Fruit fly (Drosophila melanogaster) whole organism, embryonic: ENCODE data around the gene mei-218.
A peak's percentile ranks its signal among the peaks of the same experiment; 100 is the strongest.

Experiments
- Atf-2 ChIP-seq: fragments of 200-800 bp; sonication (Bioruptor generic); optimal IDR thresholded peaks from 2 replicates; lab custom pipeline; 2016; ENCODE audit warnings: missing biosample characterization, missing genetic modification characterization
- CG10209 ChIP-seq: fragments of 200-800 bp; sonication (Bioruptor generic); optimal IDR thresholded peaks from 3 replicates; lab custom pipeline; 2017; ENCODE audit warnings: missing biosample characterization, mild to moderate bottlenecking, missing genetic modification characterization, missing genetic modification reagents
- CG10274 ChIP-seq: fragments of 200-800 bp; sonication (Bioruptor generic); optimal IDR thresholded peaks from 3 replicates; lab custom pipeline; 2017; ENCODE audit warnings: missing biosample characterization, mild to moderate bottlenecking, missing genetic modification characterization
- CG14441 ChIP-seq: fragments of 200-800 bp; sonication (Bioruptor generic); IDR thresholded peaks from 2 replicates; pipeline ENCODE4 v1.3.6; 2022; ENCODE audit warnings: missing biosample characterization, missing genetic modification characterization
- CG14710 ChIP-seq: fragments of 200-800 bp; sonication (Bioruptor generic); optimal IDR thresholded peaks from 3 replicates; lab custom pipeline; 2019; ENCODE audit warnings: missing biosample characterization, mild to moderate bottlenecking, missing genetic modification characterization, moderate library complexity
- CG15269 ChIP-seq: fragments of 200-800 bp; sonication (Bioruptor generic); optimal IDR thresholded peaks from 2 replicates; lab custom pipeline; 2018; ENCODE audit warnings: missing biosample characterization, mild to moderate bottlenecking, missing genetic modification characterization, moderate library complexity
- CG15514 ChIP-seq: fragments of 200-800 bp; sonication (Bioruptor generic); optimal IDR thresholded peaks from 3 replicates; lab custom pipeline; 2017; ENCODE audit warnings: missing biosample characterization, missing genetic modification characterization, mild to moderate bottlenecking, moderate library complexity, missing genetic modification reagents
- CG18011 ChIP-seq: fragments of 200-800 bp; sonication (Bioruptor generic); optimal IDR thresholded peaks from 2 replicates; lab custom pipeline; 2017; ENCODE audit warnings: missing biosample characterization, missing genetic modification characterization, mild to moderate bottlenecking, moderate library complexity, missing genotype
- CG2712 ChIP-seq: fragments of 200-800 bp; optimal IDR thresholded peaks from 3 replicates; lab custom pipeline; 2019; ENCODE audit warnings: missing biosample characterization, mild to moderate bottlenecking, missing genetic modification characterization, moderate library complexity
- CG2875 ChIP-seq: fragments of 200-800 bp; sonication (Bioruptor generic); optimal IDR thresholded peaks from 2 replicates; lab custom pipeline; 2017; ENCODE audit warnings: missing biosample characterization, mild to moderate bottlenecking, missing genetic modification characterization, missing genetic modification reagents
- CG32772 ChIP-seq: fragments of 200-800 bp; sonication (Bioruptor generic); IDR thresholded peaks from 2 replicates; pipeline ENCODE4 v1.3.6; 2022; ENCODE audit warnings: missing biosample characterization, missing genetic modification characterization
- CG4360 ChIP-seq: fragments of 200-800 bp; sonication (Bioruptor generic); IDR thresholded peaks from 2 replicates; pipeline ENCODE4 v1.3.6; 2022; ENCODE audit warnings: missing biosample characterization, missing genetic modification characterization
- CG4730 ChIP-seq: fragments of 200-800 bp; sonication (Bioruptor generic); IDR thresholded peaks from 2 replicates; pipeline ENCODE4 v1.3.6; 2022; ENCODE audit warnings: missing biosample characterization, missing genetic modification characterization
- CG4820 ChIP-seq: fragments of 200-800 bp; sonication (Bioruptor generic); optimal IDR thresholded peaks from 3 replicates; lab custom pipeline; 2016; ENCODE audit warnings: missing biosample characterization, missing genetic modification characterization
- CG6654 ChIP-seq: fragments of 200-800 bp; sonication (Bioruptor generic); optimal IDR thresholded peaks from 2 replicates; lab custom pipeline; 2017; ENCODE audit warnings: missing biosample characterization, mild to moderate bottlenecking, missing genetic modification characterization
- CG6689 ChIP-seq: fragments of 200-800 bp; sonication (Bioruptor generic); IDR thresholded peaks from 2 replicates; pipeline ENCODE4 v1.3.6; 2022; ENCODE audit warnings: missing biosample characterization, missing genetic modification characterization
- CG9817 ChIP-seq: fragments of 200-800 bp; sonication (Bioruptor generic); optimal IDR thresholded peaks from 2 replicates; lab custom pipeline; 2018; ENCODE audit warnings: missing biosample characterization, mild to moderate bottlenecking, missing genetic modification characterization, moderate library complexity
- CG9876 ChIP-seq: fragments of 200-800 bp; sonication (Bioruptor generic); optimal IDR thresholded peaks from 2 replicates; lab custom pipeline; 2016; ENCODE audit warnings: missing biosample characterization, missing genetic modification characterization
- Ets65A ChIP-seq: fragments of 200-800 bp; sonication (Bioruptor generic); peaks from one replicate; lab custom pipeline; 2016; ENCODE audit warnings: missing biosample characterization, missing genetic modification characterization
- HHEX ChIP-seq: fragments of 200-800 bp; sonication (Bioruptor generic); optimal IDR thresholded peaks from 3 replicates; lab custom pipeline; 2017; ENCODE audit warnings: missing biosample characterization, mild to moderate bottlenecking, missing genetic modification characterization, missing genetic modification reagents
- HmgZ ChIP-seq: fragments of 200-800 bp; sonication (Bioruptor generic); optimal IDR thresholded peaks from 2 replicates; lab custom pipeline; 2018; ENCODE audit warnings: missing biosample characterization, mild to moderate bottlenecking, missing genetic modification characterization
- MBD-R2 ChIP-seq: fragments of 200-800 bp; sonication (Bioruptor generic); IDR thresholded peaks from 2 replicates; pipeline ENCODE4 v1.3.6; 2022; ENCODE audit warnings: missing biosample characterization, missing genetic modification characterization
- NFAT ChIP-seq: fragments of 200-800 bp; sonication (Bioruptor generic); IDR thresholded peaks from 2 replicates; pipeline ENCODE4 v1.3.6; 2022; ENCODE audit warnings: missing biosample characterization, missing genetic modification characterization
- Nf-YC ChIP-seq: fragments of 200-800 bp; optimal IDR thresholded peaks from 3 replicates; lab custom pipeline; 2019; ENCODE audit warnings: missing biosample characterization, mild to moderate bottlenecking, missing genetic modification characterization, moderate library complexity
- Pdp1 ChIP-seq, 2 experiments: fragments of 200-800 bp; sonication (Bioruptor generic); optimal IDR thresholded peaks; 3 replicates each; lab custom pipeline; 2016; ENCODE audit warnings: missing biosample characterization in 2 of 2, missing genetic modification characterization in 2 of 2, mild to moderate bottlenecking in 1 of 2, moderate library complexity in 1 of 2
- Sin3A ChIP-seq: fragments of >200 bp; optimal IDR thresholded peaks from 2 replicates; lab custom pipeline; 2018
- bab2 ChIP-seq: fragments of 200-800 bp; sonication (Bioruptor generic); optimal IDR thresholded peaks from 2 replicates; lab custom pipeline; 2016; ENCODE audit warnings: missing biosample characterization, missing genetic modification characterization
- bcd ChIP-seq: fragments of 200-800 bp; sonication (Bioruptor generic); optimal IDR thresholded peaks from 2 replicates; lab custom pipeline; 2017; ENCODE audit warnings: missing biosample characterization, mild to moderate bottlenecking, missing genetic modification characterization
- bowl ChIP-seq: fragments of 200-800 bp; sonication (Bioruptor generic); IDR thresholded peaks from 2 replicates; pipeline ENCODE4 v1.3.6; 2022; ENCODE audit warnings: missing biosample characterization, missing genetic modification characterization
- chm ChIP-seq: fragments of 200-800 bp; sonication (Bioruptor generic); IDR thresholded peaks from 2 replicates; pipeline ENCODE4 v1.3.6; 2022; ENCODE audit warnings: missing biosample characterization, missing genetic modification characterization
- chn ChIP-seq: fragments of 200-800 bp; sonication (Bioruptor generic); optimal IDR thresholded peaks from 2 replicates; lab custom pipeline; 2016; ENCODE audit warnings: missing biosample characterization, missing genetic modification characterization
- ci ChIP-seq: fragments of 200-800 bp; sonication (Bioruptor generic); IDR thresholded peaks from 3 replicates; pipeline ENCODE4 v1.3.6; 2022; ENCODE audit warnings: missing biosample characterization, missing genetic modification characterization
- dmrt11E ChIP-seq: fragments of 200-800 bp; sonication (Bioruptor generic); optimal IDR thresholded peaks from 3 replicates; lab custom pipeline; 2018; ENCODE audit warnings: missing biosample characterization, mild to moderate bottlenecking, missing genetic modification characterization, moderate library complexity
- dpn ChIP-seq, 2 experiments: fragments of 200-800 bp; sonication (Bioruptor generic); optimal IDR thresholded peaks; 3 replicates each; lab custom pipeline; 2016; ENCODE audit warnings: missing biosample characterization in 2 of 2, missing genetic modification characterization in 2 of 2
- gem ChIP-seq: fragments of 200-800 bp; sonication (Bioruptor generic); optimal IDR thresholded peaks from 2 replicates; lab custom pipeline; 2019; ENCODE audit warnings: missing biosample characterization, mild to moderate bottlenecking, missing genetic modification characterization, moderate library complexity
- grn ChIP-seq: fragments of 200-800 bp; sonication (Bioruptor generic); optimal IDR thresholded peaks from 3 replicates; lab custom pipeline; 2017; ENCODE audit warnings: missing biosample characterization, missing genetic modification characterization
- insv ChIP-seq, 2 experiments: fragments of 200-800 bp; sonication (Bioruptor generic); optimal IDR thresholded peaks; 3 replicates each; lab custom pipeline; 2016 to 2018; ENCODE audit warnings: missing biosample characterization in 2 of 2, missing genetic modification characterization in 2 of 2
- lilli ChIP-seq: fragments of 200-800 bp; sonication (Bioruptor generic); optimal IDR thresholded peaks from 3 replicates; lab custom pipeline; 2016; ENCODE audit warnings: missing biosample characterization, missing genetic modification characterization
- mam ChIP-seq: fragments of 200-800 bp; sonication (Bioruptor generic); optimal IDR thresholded peaks from 3 replicates; lab custom pipeline; 2016; ENCODE audit warnings: missing biosample characterization, missing genetic modification characterization
- nmo ChIP-seq: fragments of 200-800 bp; sonication (Bioruptor generic); optimal IDR thresholded peaks from 2 replicates; lab custom pipeline; 2018; ENCODE audit warnings: missing biosample characterization, mild to moderate bottlenecking, missing genetic modification characterization, moderate library complexity
- pan ChIP-seq, 4 experiments: fragments of >200 bp in 3 of 4; fragments of 200-800 bp in 1 of 4; sonication (Bioruptor generic) in 1 of 4; optimal IDR thresholded peaks in 3 of 4; IDR thresholded peaks in 1 of 4; 2 replicates each; pipeline versions ENCODE4 v1.3.6 to Lab custom; 2017 to 2022; ENCODE audit warnings: missing biosample characterization in 2 of 4, missing genetic modification characterization in 2 of 4, mixed read lengths in 1 of 4
- pnt ChIP-seq: fragments of 200-800 bp; sonication (Bioruptor generic); optimal IDR thresholded peaks from 3 replicates; lab custom pipeline; 2016; ENCODE audit warnings: missing biosample characterization, missing genetic modification characterization
- row ChIP-seq: fragments of 200-800 bp; sonication (Bioruptor generic); IDR thresholded peaks from 3 replicates; pipeline ENCODE4 v1.3.6; 2022; ENCODE audit warnings: missing biosample characterization, missing genetic modification characterization
- stwl ChIP-seq: fragments of 200-800 bp; sonication (Bioruptor generic); optimal IDR thresholded peaks from 3 replicates; lab custom pipeline; 2018; ENCODE audit warnings: missing biosample characterization, mild to moderate bottlenecking, missing genetic modification characterization, moderate library complexity
- tap ChIP-seq: fragments of 200-800 bp; optimal IDR thresholded peaks from 3 replicates; lab custom pipeline; 2019; ENCODE audit warnings: missing biosample characterization, mild to moderate bottlenecking, missing genetic modification characterization, moderate library complexity
- tin ChIP-seq: fragments of 200-800 bp; sonication (Bioruptor generic); optimal IDR thresholded peaks from 3 replicates; lab custom pipeline; 2016; ENCODE audit warnings: missing biosample characterization, missing genetic modification characterization
- tx ChIP-seq: fragments of 200-800 bp; sonication (Bioruptor generic); optimal IDR thresholded peaks from 2 replicates; lab custom pipeline; 2016; ENCODE audit warnings: missing biosample characterization, missing genetic modification characterization
- vfl ChIP-seq: fragments of 200-800 bp; sonication (Bioruptor generic); optimal IDR thresholded peaks from 2 replicates; lab custom pipeline; 2016; ENCODE audit warnings: missing biosample characterization, missing genetic modification characterization
- vvl ChIP-seq: fragments of 200-800 bp; sonication (Bioruptor generic); IDR thresholded peaks from 2 replicates; pipeline ENCODE4 v1.3.6; 2022; ENCODE audit warnings: missing biosample characterization, missing genetic modification characterization

mei-218 gene

dm6 chrX:17175558-17176189 lies 32.9 kb upstream of the mei-218 start (continued):
- TF ChIP-seq CG14441 (GFP tag; lab: Robert Waterston, UW) = peak; percentile 44
- TF ChIP-seq CG9876 (GFP tag; lab: Kevin White, UChicago) = peak; percentile 19
- TF ChIP-seq grn (GFP tag; lab: Kevin White, UChicago) = no peak
- peak; percentile 52 for TF ChIP-seq HmgZ (tag; lab: Kevin White, UChicago)
- TF ChIP-seq CG32772 (GFP tag; lab: Robert Waterston, UW) = peak; percentile 30; the same call in 1 of the 2 replicates
- peak; percentile 29 for TF ChIP-seq CG15514
- TF ChIP-seq CG6654 (GFP tag; lab: Kevin White, UChicago) = peak; percentile 60
- no peak for TF ChIP-seq Atf-2 (GFP tag; lab: Kevin White, UChicago)
- TF ChIP-seq vvl = peak; percentile 43
- TF ChIP-seq dmrt11E (tag; lab: Kevin White, UChicago) = peak; percentile 37
- no peak for TF ChIP-seq CG2875
- peak; percentile 12 for TF ChIP-seq chn (GFP tag; lab: Kevin White, UChicago)
- TF ChIP-seq MBD-R2 (GFP tag; lab: Robert Waterston, UW) = no peak
- TF ChIP-seq gem = peak; percentile 51
- no peak for TF ChIP-seq pan (optimal IDR thresholded peaks at IDR 0.05; lab: Kevin White, UChicago)
- TF ChIP-seq pan (GFP tag; optimal IDR thresholded peaks at IDR 0.05 in 1 of 2, IDR thresholded peaks at IDR 0.05 in 1 of 2) = peak in 1 of 2 experiments; percentile 32
- TF ChIP-seq mam = peak; percentile 35
- TF ChIP-seq vfl (GFP tag; lab: Kevin White, UChicago) = no peak
- TF ChIP-seq row = 0 out of 3 replicates have a peak, but pooled peaks have one; percentile 13
- peak; percentile 90 for TF ChIP-seq Ets65A
- peak; percentile 32 for TF ChIP-seq CG10209 (GFP tag; lab: Kevin White, UChicago)
- peak; percentile 10 for TF ChIP-seq CG14710 (tag; lab: Kevin White, UChicago)
- TF ChIP-seq NFAT (GFP tag; lab: Robert Waterston, UW) = peak; percentile 68; the same call in 1 of the 2 replicates
- TF ChIP-seq dpn (GFP tag; optimal IDR thresholded peaks at IDR 0.05; lab: Kevin White, UChicago) = peak; percentile 14 to 35
- peak; percentile 13 for TF ChIP-seq nmo (GFP tag; lab: Kevin White, UChicago)
- peak; percentile 34 for TF ChIP-seq CG2712 (tag; lab: Kevin White, UChicago)
- TF ChIP-seq CG9817 (tag; lab: Kevin White, UChicago) = peak; percentile 42
- peak; percentile 21 for TF ChIP-seq tin (GFP tag; lab: Kevin White, UChicago)
- no peak for TF ChIP-seq tap
- peak; percentile 46 for TF ChIP-seq lilli (GFP tag; lab: Kevin White, UChicago)
- TF ChIP-seq chm (GFP tag; lab: Robert Waterston, UW) = 0 out of 2 replicates have a peak, but pooled peaks have one; percentile 15
- no peak for TF ChIP-seq bab2 (GFP tag; lab: Kevin White, UChicago)
- TF ChIP-seq CG10274 (GFP tag; lab: Kevin White, UChicago) = no peak
- TF ChIP-seq stwl (tag; lab: Kevin White, UChicago) = peak; percentile 28
- peak; percentile 13 for TF ChIP-seq Nf-YC (tag; lab: Kevin White, UChicago)
- TF ChIP-seq ci (GFP tag; lab: Robert Waterston, UW) = 0 out of 3 replicates have a peak, but pooled peaks have one; percentile 50
- no peak for TF ChIP-seq bowl (GFP tag; lab: Robert Waterston, UW)
- TF ChIP-seq pnt (GFP tag; lab: Kevin White, UChicago) = peak; percentile 20
- TF ChIP-seq CG18011 (GFP tag; lab: Kevin White, UChicago) = no peak
- TF ChIP-seq CG4360 (GFP tag; lab: Robert Waterston, UW) = 0 out of 2 replicates have a peak, but pooled peaks have one; percentile 13
- TF ChIP-seq CG6689 = no peak
- TF ChIP-seq CG15269 (tag; lab: Kevin White, UChicago) = no peak
- no peak for TF ChIP-seq CG4730 (GFP tag; lab: Robert Waterston, UW)
- peak; percentile 31 to 32 for TF ChIP-seq Pdp1 (GFP tag; optimal IDR thresholded peaks at IDR 0.05; lab: Kevin White, UChicago)
- TF ChIP-seq insv (GFP tag; optimal IDR thresholded peaks at IDR 0.05; lab: Kevin White, UChicago) = peak in 1 of 2 experiments; percentile 27
- peak; percentile 0 for TF ChIP-seq bcd (GFP tag; lab: Kevin White, UChicago)
- peak; percentile 4 for TF ChIP-seq tx (GFP tag; lab: Kevin White, UChicago)
- TF ChIP-seq CG4820 (GFP tag; lab: Kevin White, UChicago) = peak; percentile 16
- no peak for TF ChIP-seq Sin3A (lab: Kevin White, UChicago)
- no peak for TF ChIP-seq HHEX
